Worm (Caenorhabditis elegans) whole organism, mixed stage, embryonic: ENCODE measurements around the gene acr-5.

Source experiments
- ces-1 ChIP-seq: fragments of 150-350 bp; optimal IDR thresholded peaks from 2 replicates; lab custom pipeline; 2014; ENCODE audit warnings: missing biosample characterization, missing genetic modification reagents, missing genetic modification characterization
- elt-3 ChIP-seq: fragments of 150-350 bp; optimal IDR thresholded peaks from 2 replicates; lab custom pipeline; 2014; ENCODE audit warnings: missing biosample characterization, missing genetic modification characterization
- hlh-1 ChIP-seq: fragments of 150-350 bp; optimal IDR thresholded peaks from 2 replicates; lab custom pipeline; 2014; ENCODE audit warnings: missing biosample characterization, missing genetic modification reagents, missing genetic modification characterization
- lin-32 ChIP-seq: fragments of 200-800 bp; sonication (Bioruptor generic); optimal IDR thresholded peaks from 2 replicates; lab custom pipeline; 2018; ENCODE audit warnings: mild to moderate bottlenecking, missing genetic modification characterization, missing compliant biosample characterization
- nhr-12 ChIP-seq: fragments of 150-350 bp; optimal IDR thresholded peaks from 2 replicates; lab custom pipeline; 2014; ENCODE audit warnings: missing biosample characterization, missing genetic modification characterization
- nhr-237 ChIP-seq: fragments of 150-350 bp; optimal IDR thresholded peaks from 2 replicates; lab custom pipeline; 2014; ENCODE audit warnings: missing biosample characterization, missing genetic modification characterization
- pha-4 ChIP-seq: fragments of 150-350 bp; optimal IDR thresholded peaks from 2 replicates; lab custom pipeline; 2018; ENCODE audit warnings: missing biosample characterization, missing genetic modification reagents, missing genetic modification characterization
- sem-2 ChIP-seq: fragments of 200-800 bp; sonication (Bioruptor generic); optimal IDR thresholded peaks from 2 replicates; lab custom pipeline; 2018; ENCODE audit warnings: mild to moderate bottlenecking, missing genetic modification characterization, missing compliant biosample characterization
- snpc-4 ChIP-seq: fragments of 150-350 bp; optimal IDR thresholded peaks from 2 replicates; lab custom pipeline; 2014; ENCODE audit warnings: missing biosample characterization, missing genetic modification characterization
- unc-120 ChIP-seq: sonication (generic microtip); optimal IDR thresholded peaks from 2 replicates; lab custom pipeline; 2017; ENCODE audit warnings: missing genetic modification characterization, missing compliant biosample characterization; ENCODE audit not compliant: poor library complexity, severe bottlenecking
- unc-39 ChIP-seq: fragments of 150-350 bp; optimal IDR thresholded peaks from 2 replicates; lab custom pipeline; 2014; ENCODE audit warnings: missing biosample characterization, missing genetic modification characterization
- unc-62 ChIP-seq: fragments of 150-350 bp; optimal IDR thresholded peaks from 2 replicates; lab custom pipeline; 2014; ENCODE audit warnings: missing biosample characterization, missing genetic modification reagents, missing genetic modification characterization
- ztf-11 ChIP-seq: fragments of 150-350 bp; optimal IDR thresholded peaks from 2 replicates; lab custom pipeline; 2014; ENCODE audit warnings: missing biosample characterization, missing genetic modification characterization

- no peak for TF ChIP-seq elt-3
- no peak for TF ChIP-seq unc-62 (GFP tag; lab: Kevin White, UChicago)
- no peak for TF ChIP-seq sem-2 (GFP tag; lab: Kevin White, UChicago)
- TF ChIP-seq unc-120 (tag; lab: Kevin White, UChicago) = no peak
- TF ChIP-seq ztf-11 = no peak
- TF ChIP-seq unc-39 = no peak
- no peak for TF ChIP-seq ces-1 (GFP tag; lab: Kevin White, UChicago)
- TF ChIP-seq pha-4 (tag; lab: Kevin White, UChicago) = no peak
- no peak for TF ChIP-seq hlh-1
- no peak for TF ChIP-seq snpc-4 (tag; lab: Kevin White, UChicago)
- TF ChIP-seq nhr-12 (tag; lab: Kevin White, UChicago) = no peak
- no peak for TF ChIP-seq lin-32 (GFP tag; lab: Kevin White, UChicago)
- TF ChIP-seq nhr-237 (tag; lab: Kevin White, UChicago) = no peak
Measured at ce11 chrIII:6508327-6508726, 6.2 kb downstream of the acr-5 start.
